Worm (Caenorhabditis elegans) whole organism, early embryonic: ENCODE results near the gene ZK84.4.

Source experiments
- ama-1 ChIP-seq: fragments of 150-350 bp; optimal IDR thresholded peaks from 2 replicates; lab custom pipeline; 2014
- ceh-13 ChIP-seq: fragments of 200-800 bp; sonication (Bioruptor generic); optimal IDR thresholded peaks from 2 replicates; lab custom pipeline; 2018; ENCODE audit warnings: mild to moderate bottlenecking, missing genetic modification characterization, missing compliant biosample characterization
- ceh-36 ChIP-seq: sonication (generic microtip); optimal IDR thresholded peaks from 2 replicates; lab custom pipeline; 2016; ENCODE audit warnings: missing genetic modification characterization, inconsistent platforms, missing compliant biosample characterization
- ets-7 ChIP-seq: sonication (generic microtip); optimal IDR thresholded peaks from 2 replicates; lab custom pipeline; 2016; ENCODE audit warnings: missing genotype, missing genetic modification characterization, missing compliant biosample characterization
- flt-1 ChIP-seq: fragments of 200-800 bp; sonication (Bioruptor generic); IDR thresholded peaks from 2 replicates; pipeline ENCODE4 v1.3.6; 2022; ENCODE audit warnings: missing genetic modification characterization, missing compliant biosample characterization
- hmbx-1 ChIP-seq: sonication (generic microtip); optimal IDR thresholded peaks from 2 replicates; lab custom pipeline; 2016; ENCODE audit warnings: mild to moderate bottlenecking, missing genetic modification characterization, missing compliant biosample characterization
- hmg-4 ChIP-seq: fragments of 200-800 bp; sonication (Bioruptor generic); optimal IDR thresholded peaks from 2 replicates; lab custom pipeline; 2018; ENCODE audit warnings: mild to moderate bottlenecking, missing genetic modification characterization, missing compliant biosample characterization
- hnd-1 ChIP-seq: sonication (generic microtip); optimal IDR thresholded peaks from 2 replicates; lab custom pipeline; 2016; ENCODE audit warnings: missing genetic modification characterization, missing compliant biosample characterization
- scrt-1 ChIP-seq: fragments of 200-800 bp; sonication (Bioruptor generic); IDR thresholded peaks from 2 replicates; pipeline ENCODE4 v1.3.6; 2022; ENCODE audit warnings: missing genetic modification characterization, missing compliant biosample characterization
- sea-1 ChIP-seq: fragments of 200-800 bp; sonication (Bioruptor generic); conservative IDR thresholded peaks from 2 replicates; pipeline ENCODE4 v1.3.6; 2022; ENCODE audit warnings: missing genetic modification characterization, missing compliant biosample characterization
- tbx-11 ChIP-seq: fragments of 200-800 bp; sonication (Bioruptor generic); IDR thresholded peaks from 2 replicates; pipeline ENCODE4 v1.3.6; 2022; ENCODE audit warnings: missing genetic modification characterization, missing compliant biosample characterization
- tbx-37 ChIP-seq: fragments of 200-800 bp; sonication (Bioruptor generic); conservative IDR thresholded peaks from 2 replicates; pipeline ENCODE4 v1.3.6; 2022; ENCODE audit warnings: missing genetic modification reagents, missing genetic modification characterization, missing compliant biosample characterization

DNA sequence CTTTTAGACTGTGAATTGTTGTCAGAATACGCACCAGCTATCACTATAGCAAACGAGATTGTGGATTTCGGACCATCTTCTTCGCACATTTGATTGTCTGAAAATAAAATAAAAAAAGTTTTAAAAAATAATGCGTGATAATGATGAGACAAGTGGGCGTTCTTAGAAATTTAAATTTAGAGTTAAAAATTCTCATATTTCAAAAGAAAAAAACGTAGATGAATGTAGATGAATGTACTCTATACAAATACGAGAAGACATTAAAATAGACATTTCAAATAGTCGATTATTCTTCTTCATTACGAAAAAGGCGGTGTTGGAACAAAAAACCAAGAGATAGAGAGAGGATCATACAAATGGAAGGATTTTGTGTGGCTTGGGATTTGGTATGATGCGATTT is 33.9 kb downstream of the ZK84.4 start, which contains the start of gene B0034.5:
- TF ChIP-seq tbx-37 (GFP tag; lab: Robert Waterston, UW) (no peak), tbx-11 (GFP tag; lab: Robert Waterston, UW) (no peak), ama-1 (lab: Kevin White, UChicago) (no peak), hnd-1 (tag; lab: Kevin White, UChicago) (no peak), hmg-4 (GFP tag; lab: Kevin White, UChicago) (no peak), hmbx-1 (tag; lab: Kevin White, UChicago) (no peak), scrt-1 (no peak), ceh-13 (no peak), sea-1 (GFP tag; lab: Robert Waterston, UW) (no peak), ceh-36 (tag; lab: Kevin White, UChicago) (no peak), ets-7 (tag; lab: Kevin White, UChicago) (no peak), flt-1 (GFP tag; lab: Robert Waterston, UW) (no peak)
